Worm (Caenorhabditis elegans) whole organism, L4/young adult: Measurements from ENCODE around the gene F58H1.2.

Experiments used
- W03F9.2 ChIP-seq: fragments of 150-350 bp; optimal IDR thresholded peaks from 2 replicates; lab custom pipeline; 2014; ENCODE audit warnings: missing biosample characterization, missing genetic modification characterization
- him-1 ChIP-seq: sonication (generic microtip); optimal IDR thresholded peaks from 2 replicates; lab custom pipeline; 2016; ENCODE audit warnings: missing genotype, missing genetic modification reagents, missing genetic modification characterization, missing compliant biosample characterization

ce11 chrV:11897604-11898003 is 31.3 kb upstream of the F58H1.2 start:
- TF ChIP-seq him-1 (tag; lab: Kevin White, UChicago) (no peak), W03F9.2 (no peak)
